Worm (Caenorhabditis elegans): Measurements from ENCODE around the gene ets-8.

DNA sequence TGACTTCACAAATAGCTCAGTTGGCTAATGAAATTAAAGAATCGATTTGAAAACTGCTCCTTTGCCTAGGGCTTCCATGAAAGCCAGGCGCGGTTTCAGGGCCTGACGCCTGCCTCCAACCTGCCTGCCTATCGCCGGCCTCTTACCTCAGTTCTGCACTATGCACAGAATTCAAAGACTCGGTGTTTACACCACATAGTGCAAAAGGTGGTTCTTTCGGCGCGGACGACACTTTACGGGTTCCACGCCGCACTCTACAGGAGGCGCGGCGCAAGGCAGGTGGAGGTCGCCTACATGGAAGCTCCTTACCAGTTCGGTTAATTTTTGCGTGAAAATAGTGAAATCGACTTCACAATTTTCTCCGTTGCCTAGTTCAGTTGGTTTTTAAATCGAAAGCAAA lies 49.5 kb upstream of the ets-8 start:
- TF ChIP-seq ttx-3 (tag; optimal IDR thresholded peaks at IDR 0.05) (no peak), pha-4 (tag; optimal IDR thresholded peaks at IDR 0.05) (no peak), hlh-30 (tag; optimal IDR thresholded peaks at IDR 0.05; ENCODE audit: insufficient read depth) (no peak), tbx-2 (tag; optimal IDR thresholded peaks at IDR 0.05) (no peak), lim-6 (tag; optimal IDR thresholded peaks at IDR 0.05) (no peak)

Data from whole organism, late embryonic.